Fruit fly (Drosophila melanogaster): Measurements from ENCODE around the gene CG31606.

CG31606 gene

DNA sequence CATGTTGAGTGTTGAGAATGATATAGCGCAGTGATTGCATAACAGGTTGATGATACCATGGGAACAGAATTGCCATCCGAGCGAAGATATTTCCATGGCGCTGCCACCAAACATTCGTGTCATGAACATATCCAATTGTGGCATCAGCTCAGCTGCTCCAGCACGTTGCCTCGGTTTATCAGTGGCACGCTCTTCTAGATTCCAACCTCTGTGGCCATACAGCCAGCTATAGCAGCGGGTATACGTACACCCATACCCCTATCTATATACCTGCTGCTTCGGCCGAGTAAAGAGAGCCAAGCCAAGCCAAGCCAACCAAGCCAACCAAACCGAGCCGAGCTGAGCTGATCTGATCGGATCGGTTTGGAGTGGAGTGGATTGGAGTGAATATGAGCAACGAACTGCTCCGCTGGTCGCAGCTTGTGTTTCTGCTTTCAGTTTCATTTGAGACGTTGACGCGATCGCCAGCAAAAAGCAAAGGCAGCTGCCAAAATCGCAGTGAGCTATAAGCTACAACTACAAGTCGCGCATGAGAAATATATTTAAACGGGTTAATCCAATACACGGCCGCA lies 1.2 kb downstream of the CG31606 start (continued):
- peak; percentile 74 for TF ChIP-seq Deaf1 (tag; optimal IDR thresholded peaks at IDR 0.05)
- TF ChIP-seq Pdp1 (GFP tag; optimal IDR thresholded peaks at IDR 0.05), result peak in 1 of 2 experiments; percentile 77
- TF ChIP-seq CG16813 (GFP tag; IDR thresholded peaks at IDR 0.05; ENCODE audit: partially characterized antibody), result no peak
- peak; percentile 13; the same call in 1 of the 2 replicates for TF ChIP-seq Atf6 (GFP tag; IDR thresholded peaks at IDR 0.05)
- peak; percentile 90 for TF ChIP-seq CG5180 (GFP tag; optimal IDR thresholded peaks at IDR 0.05)
- TF ChIP-seq GATAe (GFP tag; conservative IDR thresholded peaks at IDR 0.05), result no peak
- no peak for TF ChIP-seq cas (GFP tag; IDR thresholded peaks at IDR 0.05)
- peak; percentile 32; the same call in 1 of the 3 replicates for TF ChIP-seq ci (GFP tag; IDR thresholded peaks at IDR 0.05)
- TF ChIP-seq nerfin-2 (GFP tag; IDR thresholded peaks at IDR 0.05; ENCODE audit: partially characterized antibody), result no peak
- TF ChIP-seq CG13894 (tag; optimal IDR thresholded peaks at IDR 0.05), result peak; percentile 83
- peak; percentile 64 for TF ChIP-seq nom (GFP tag; optimal IDR thresholded peaks at IDR 0.05)
- TF ChIP-seq chinmo (GFP tag; IDR thresholded peaks at IDR 0.05; ENCODE audit: partially characterized antibody), result peak; percentile 84
- no peak for TF ChIP-seq D (optimal IDR thresholded peaks at IDR 0.05)
- TF ChIP-seq D (GFP tag; optimal IDR thresholded peaks at IDR 0.05), result no peak
- TF ChIP-seq B-H2 (GFP tag; optimal IDR thresholded peaks at IDR 0.05), result peak; percentile 19
- TF ChIP-seq lab (GFP tag; optimal IDR thresholded peaks at IDR 0.05), result peak; percentile 6
- no peak for TF ChIP-seq Xbp1 (GFP tag; optimal IDR thresholded peaks at IDR 0.05)
- TF ChIP-seq CG8290 (GFP tag; optimal IDR thresholded peaks at IDR 0.05), result peak; percentile 6
- TF ChIP-seq CG8290 (tag; optimal IDR thresholded peaks at IDR 0.05), result peak in 1 of 2 experiments; percentile 47
- peak in 1 of 2 experiments; percentile 12 for TF ChIP-seq Eip74EF (GFP tag; optimal IDR thresholded peaks at IDR 0.05)
- TF ChIP-seq CG13287 (GFP tag; IDR thresholded peaks at IDR 0.05; ENCODE audit: partially characterized antibody), result 0 out of 2 replicates have a peak, but pooled peaks have one; percentile 11
- peak; percentile 9 for TF ChIP-seq CG8924 (tag; optimal IDR thresholded peaks at IDR 0.05)
- TF ChIP-seq sob (GFP tag; IDR thresholded peaks at IDR 0.05), result 0 out of 2 replicates have a peak, but pooled peaks have one; percentile 9
- TF ChIP-seq CG34376 (GFP tag; optimal IDR thresholded peaks at IDR 0.05), result peak; percentile 14

DNA sequence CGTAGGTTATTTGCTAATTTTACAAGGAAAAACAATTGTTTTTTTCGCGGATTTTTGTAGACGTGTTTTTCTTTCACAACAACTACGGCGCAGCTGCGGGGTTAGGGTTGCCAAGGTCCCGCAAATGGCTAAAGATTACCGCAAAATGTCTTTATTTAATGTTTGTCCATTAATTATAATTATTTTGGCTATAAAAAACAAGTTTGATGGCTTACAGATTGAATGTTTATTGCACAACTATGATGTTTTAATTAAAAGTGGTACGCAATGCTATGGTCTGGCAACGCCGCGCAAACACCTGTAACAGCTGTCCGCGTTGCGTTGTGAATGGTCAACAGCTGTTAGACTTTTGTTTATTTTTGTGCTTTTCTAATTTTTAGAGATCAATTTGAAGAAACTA lies 9.3 kb downstream of the CG31606 start:
- TF ChIP-seq tin (GFP tag; optimal IDR thresholded peaks at IDR 0.05) (peak; percentile 76), sim (GFP tag; IDR thresholded peaks at IDR 0.05) (no peak), Awh (GFP tag; IDR thresholded peaks at IDR 0.05) (peak; percentile 60), kah (GFP tag; optimal IDR thresholded peaks at IDR 0.05) (peak; percentile 99), nmo (GFP tag; optimal IDR thresholded peaks at IDR 0.05) (peak; percentile 76), luna (GFP tag; optimal IDR thresholded peaks at IDR 0.05) (peak; percentile 20), CG3407 (GFP tag; optimal IDR thresholded peaks at IDR 0.05) (no peak), crp (GFP tag; optimal IDR thresholded peaks at IDR 0.05) (peak; percentile 92 to 99), lov (optimal IDR thresholded peaks at IDR 0.05) (no peak), lov (GFP tag; IDR thresholded peaks at IDR 0.05) (0 out of 3 replicates have a peak, but pooled peaks have one; percentile 45), sens (GFP tag) (peak; percentile 94), CG14441 (GFP tag; IDR thresholded peaks at IDR 0.05) (peak; percentile 75), dimm (GFP tag; IDR thresholded peaks at IDR 0.05) (no peak), vnd (GFP tag; IDR thresholded peaks at IDR 0.05; ENCODE audit: partially characterized antibody) (no peak), CG11504 (tag; optimal IDR thresholded peaks at IDR 0.05) (peak; percentile 71), unc-4 (GFP tag; IDR thresholded peaks at IDR 0.05; ENCODE audit: partially characterized antibody) (0 out of 2 replicates have a peak, but pooled peaks have one; percentile 35), CG4360 (GFP tag; IDR thresholded peaks at IDR 0.05) (peak; percentile 30; the same call in 1 of the 2 replicates), tna (GFP tag; IDR thresholded peaks at IDR 0.05; ENCODE audit: partially characterized antibody) (no peak), CG10267 (tag; optimal IDR thresholded peaks at IDR 0.05) (peak; percentile 60), CG32772 (GFP tag; IDR thresholded peaks at IDR 0.05) (peak; percentile 67; the same call in 1 of the 2 replicates), CG11560 (tag; IDR thresholded peaks at IDR 0.05) (0 out of 3 replicates have a peak, but pooled peaks have one; percentile 14), CG13287 (GFP tag; IDR thresholded peaks at IDR 0.05; ENCODE audit: partially characterized antibody) (peak; percentile 47; the same call in 1 of the 2 replicates), Spps (tag; optimal IDR thresholded peaks at IDR 0.05) (peak; percentile 29), gsb (GFP tag; IDR thresholded peaks at IDR 0.05) (peak; percentile 15; the same call in 1 of the 2 replicates), bab2 (GFP tag; optimal IDR thresholded peaks at IDR 0.05) (peak; percentile 76), NK7.1 (GFP tag; optimal IDR thresholded peaks at IDR 0.05) (peak; percentile 51)

All from whole organism, embryonic.